Worm (Caenorhabditis elegans) whole organism, mixed stage, embryonic: Measurements from ENCODE around the gene kqt-2.

Experiments
- M03D4.4 ChIP-seq: sonication (generic microtip); optimal IDR thresholded peaks from 2 replicates; lab custom pipeline; 2017; ENCODE audit warnings: mild to moderate bottlenecking, missing genetic modification characterization, missing compliant biosample characterization
- bed-3 ChIP-seq: fragments of 200-800 bp; sonication (Bioruptor generic); optimal IDR thresholded peaks from 3 replicates; lab custom pipeline; 2018; ENCODE audit warnings: mild to moderate bottlenecking, missing genetic modification characterization, moderate library complexity, missing compliant biosample characterization
- blmp-1 ChIP-seq: fragments of 150-350 bp; optimal IDR thresholded peaks from 2 replicates; lab custom pipeline; 2014; ENCODE audit warnings: missing biosample characterization, missing genetic modification characterization
- ceh-39 ChIP-seq: fragments of 150-350 bp; optimal IDR thresholded peaks from 2 replicates; lab custom pipeline; 2014; ENCODE audit warnings: missing biosample characterization, missing genetic modification characterization
- ceh-43 ChIP-seq: fragments of 200-800 bp; sonication (Bioruptor generic); optimal IDR thresholded peaks from 2 replicates; lab custom pipeline; 2018; ENCODE audit warnings: mild to moderate bottlenecking, missing genetic modification characterization, moderate library complexity, missing compliant biosample characterization
- ceh-83 ChIP-seq: fragments of 200-800 bp; sonication (Bioruptor generic); optimal IDR thresholded peaks from 2 replicates; lab custom pipeline; 2018; ENCODE audit warnings: mild to moderate bottlenecking, missing genetic modification characterization, missing compliant biosample characterization
- ces-1 ChIP-seq: fragments of 150-350 bp; optimal IDR thresholded peaks from 2 replicates; lab custom pipeline; 2014; ENCODE audit warnings: missing biosample characterization, missing genetic modification reagents, missing genetic modification characterization
- cnd-1 ChIP-seq: fragments of 200-800 bp; sonication (Bioruptor generic); optimal IDR thresholded peaks from 2 replicates; lab custom pipeline; 2018; ENCODE audit warnings: mild to moderate bottlenecking, missing genetic modification characterization, missing compliant biosample characterization
- drap-1 ChIP-seq: fragments of 200-800 bp; sonication (Bioruptor generic); optimal IDR thresholded peaks from 3 replicates; lab custom pipeline; 2018; ENCODE audit warnings: mild to moderate bottlenecking, missing genetic modification characterization, missing compliant biosample characterization
- elt-1 ChIP-seq: sonication (generic microtip); optimal IDR thresholded peaks from 2 replicates; lab custom pipeline; 2017; ENCODE audit warnings: missing genetic modification characterization, mild to moderate bottlenecking, missing compliant biosample characterization, antibody characterized with exemption, moderate library complexity, borderline replicate concordance; ENCODE audit not compliant: insufficient read depth
- elt-3 ChIP-seq: fragments of 150-350 bp; optimal IDR thresholded peaks from 2 replicates; lab custom pipeline; 2014; ENCODE audit warnings: missing biosample characterization, missing genetic modification characterization
- flh-1 ChIP-seq: fragments of 200-800 bp; sonication (Bioruptor generic); optimal IDR thresholded peaks from 2 replicates; lab custom pipeline; 2018; ENCODE audit warnings: mild to moderate bottlenecking, missing genetic modification characterization, moderate library complexity, missing compliant biosample characterization
- ham-2 ChIP-seq: fragments of 200-800 bp; sonication (Bioruptor generic); optimal IDR thresholded peaks from 2 replicates; lab custom pipeline; 2018; ENCODE audit warnings: mild to moderate bottlenecking, missing genetic modification characterization, missing compliant biosample characterization
- hlh-1 ChIP-seq: fragments of 150-350 bp; optimal IDR thresholded peaks from 2 replicates; lab custom pipeline; 2014; ENCODE audit warnings: missing biosample characterization, missing genetic modification reagents, missing genetic modification characterization
- lsy-2 ChIP-seq: fragments of 150-350 bp; optimal IDR thresholded peaks from 2 replicates; lab custom pipeline; 2014; ENCODE audit warnings: missing biosample characterization, missing genetic modification characterization
- mab-5 ChIP-seq: fragments of 150-350 bp; optimal IDR thresholded peaks from 2 replicates; lab custom pipeline; 2014; ENCODE audit warnings: missing biosample characterization, missing genetic modification characterization
- nhr-12 ChIP-seq: fragments of 150-350 bp; optimal IDR thresholded peaks from 2 replicates; lab custom pipeline; 2014; ENCODE audit warnings: missing biosample characterization, missing genetic modification characterization
- nhr-237 ChIP-seq: fragments of 150-350 bp; optimal IDR thresholded peaks from 2 replicates; lab custom pipeline; 2014; ENCODE audit warnings: missing biosample characterization, missing genetic modification characterization
- nhr-28 ChIP-seq: fragments of 150-350 bp; optimal IDR thresholded peaks from 2 replicates; lab custom pipeline; 2014; ENCODE audit warnings: missing biosample characterization, missing genetic modification characterization
- nhr-76 ChIP-seq: sonication (generic microtip); optimal IDR thresholded peaks from 2 replicates; lab custom pipeline; 2017; ENCODE audit warnings: missing biosample characterization, missing genetic modification characterization
- pha-4 ChIP-seq: fragments of 150-350 bp; optimal IDR thresholded peaks from 2 replicates; lab custom pipeline; 2018; ENCODE audit warnings: missing biosample characterization, missing genetic modification reagents, missing genetic modification characterization
- sem-2 ChIP-seq: fragments of 200-800 bp; sonication (Bioruptor generic); optimal IDR thresholded peaks from 2 replicates; lab custom pipeline; 2018; ENCODE audit warnings: mild to moderate bottlenecking, missing genetic modification characterization, missing compliant biosample characterization
- snpc-4 ChIP-seq: fragments of 150-350 bp; optimal IDR thresholded peaks from 2 replicates; lab custom pipeline; 2014; ENCODE audit warnings: missing biosample characterization, missing genetic modification characterization
- sptf-1 ChIP-seq: sonication (generic microtip); optimal IDR thresholded peaks from 2 replicates; lab custom pipeline; 2017; ENCODE audit warnings: mild to moderate bottlenecking, missing genetic modification characterization, moderate library complexity, missing compliant biosample characterization
- unc-120 ChIP-seq: sonication (generic microtip); optimal IDR thresholded peaks from 2 replicates; lab custom pipeline; 2017; ENCODE audit warnings: missing genetic modification characterization, missing compliant biosample characterization; ENCODE audit not compliant: poor library complexity, severe bottlenecking
- unc-62 ChIP-seq: fragments of 150-350 bp; optimal IDR thresholded peaks from 2 replicates; lab custom pipeline; 2014; ENCODE audit warnings: missing biosample characterization, missing genetic modification reagents, missing genetic modification characterization
- zip-8 ChIP-seq: fragments of 150-350 bp; optimal IDR thresholded peaks from 2 replicates; lab custom pipeline; 2014; ENCODE audit warnings: missing biosample characterization, missing genetic modification characterization
- ztf-11 ChIP-seq: fragments of 150-350 bp; optimal IDR thresholded peaks from 2 replicates; lab custom pipeline; 2014; ENCODE audit warnings: missing biosample characterization, missing genetic modification characterization

kqt-2 gene

DNA sequence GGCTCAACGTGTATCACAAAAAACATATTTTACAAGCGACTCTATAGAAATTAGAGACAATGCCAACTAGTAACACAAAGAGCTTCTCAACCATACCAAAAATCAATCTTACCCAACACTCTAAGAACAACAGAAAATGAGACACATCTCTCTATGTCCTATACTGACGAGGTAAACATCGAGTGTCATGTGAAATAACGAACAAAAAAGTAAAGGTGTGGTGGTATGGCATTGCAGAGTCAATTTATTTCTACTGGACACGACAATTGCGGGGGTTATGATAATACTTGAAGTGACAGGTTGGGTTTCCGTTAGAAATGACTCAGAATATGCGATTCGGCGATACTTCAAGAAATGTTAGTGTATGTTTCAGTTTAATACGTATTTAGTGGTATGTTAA is 9.7 kb downstream of the kqt-2 start:
- TF ChIP-seq unc-62 = no peak
- TF ChIP-seq nhr-237 = no peak
- no peak for TF ChIP-seq M03D4.4
- no peak for TF ChIP-seq ceh-39 (tag; lab: Kevin White, UChicago)
- TF ChIP-seq sem-2 = no peak
- no peak for TF ChIP-seq elt-3 (tag; lab: Kevin White, UChicago)

DNA sequence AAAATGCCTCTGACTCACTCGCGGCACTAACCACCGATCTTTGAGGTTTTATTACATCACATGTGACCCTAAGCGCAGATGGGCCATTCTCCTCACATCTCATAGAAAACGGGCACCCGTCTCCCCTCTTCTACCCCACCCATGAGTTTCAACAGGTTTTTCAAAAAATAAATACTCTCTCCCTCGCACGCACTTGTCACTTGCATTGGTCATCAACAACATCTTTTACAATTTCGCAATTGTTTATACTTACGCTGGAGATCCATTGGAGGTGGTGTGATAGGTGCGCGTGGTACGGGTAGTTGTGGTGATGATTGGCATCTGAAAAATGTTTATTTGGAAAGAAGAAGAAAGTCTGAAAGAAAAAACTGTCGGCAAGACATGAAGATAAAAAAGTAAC is 10.2 kb downstream of the kqt-2 start, which contains the start of gene M60.4:
Gene M60.4 (minus strand): TSS at position 321 of the 400 bp plus-strand sequence.
- no peak for TF ChIP-seq bed-3
- peak; percentile 54 for TF ChIP-seq unc-62
- no peak for TF ChIP-seq ceh-43 (GFP tag; lab: Kevin White, UChicago)
- no peak for TF ChIP-seq sptf-1 (tag; lab: Kevin White, UChicago)
- TF ChIP-seq ham-2 (GFP tag; lab: Kevin White, UChicago) = no peak

DNA sequence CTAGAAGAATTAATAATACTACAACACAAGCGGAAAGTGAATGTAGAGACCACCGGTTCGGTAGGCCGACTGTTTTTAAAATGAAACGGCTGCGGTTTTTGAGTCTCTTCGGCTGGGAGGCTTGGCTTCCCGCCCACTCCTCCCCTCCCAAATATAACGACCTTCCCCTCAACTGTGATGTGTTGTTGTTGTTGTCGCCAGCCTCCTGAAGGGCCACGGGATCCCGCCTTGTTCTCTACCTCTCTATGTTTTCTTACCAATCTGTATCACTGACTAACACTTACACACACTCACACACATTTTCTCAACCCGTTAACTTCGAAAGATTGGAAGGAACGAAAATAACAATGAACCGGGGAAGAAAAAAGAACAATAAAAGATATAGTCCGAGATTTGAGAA is 12.6 kb downstream of the kqt-2 start:
- no peak for TF ChIP-seq unc-120 (tag; lab: Kevin White, UChicago)
- no peak for TF ChIP-seq elt-1
- TF ChIP-seq sptf-1 (tag; lab: Kevin White, UChicago) = no peak
- TF ChIP-seq bed-3 = no peak
- no peak for TF ChIP-seq nhr-12 (tag; lab: Kevin White, UChicago)
- TF ChIP-seq nhr-76 (tag; lab: Kevin White, UChicago) = no peak
- TF ChIP-seq nhr-28 (tag; lab: Kevin White, UChicago) = no peak
- TF ChIP-seq elt-3 (tag; lab: Kevin White, UChicago) = no peak
- TF ChIP-seq, all 35 proteins: peak for 0

DNA sequence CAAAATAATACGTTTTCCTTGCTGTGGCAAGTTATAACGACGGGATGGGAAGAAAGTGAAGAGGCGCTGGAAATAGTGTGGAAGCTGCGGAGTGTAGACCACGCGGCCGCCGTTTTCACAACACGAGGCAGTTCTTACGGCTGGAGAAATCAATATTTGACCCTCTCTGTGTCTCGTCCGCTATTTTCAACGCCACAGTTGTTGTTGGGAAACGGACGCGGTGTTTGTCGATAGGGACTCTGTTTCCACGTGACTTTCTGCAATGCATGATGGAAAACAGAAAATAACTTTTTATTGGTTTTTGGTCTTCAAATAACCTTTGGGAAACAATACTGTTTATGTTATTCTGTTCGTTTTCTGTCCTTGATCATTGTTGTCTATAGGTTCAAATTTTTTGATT is 14.3 kb downstream of the kqt-2 start, which contains the start of gene K02A6.3:
Gene K02A6.3 (minus strand): TSS at position 74 of the 400 bp plus-strand sequence.
- TF ChIP-seq zip-8 (tag; lab: Kevin White, UChicago) = no peak
- no peak for TF ChIP-seq ceh-39 (tag; lab: Kevin White, UChicago)
- TF ChIP-seq pha-4 = peak; percentile 57
- peak; percentile 48 for TF ChIP-seq ces-1 (GFP tag; lab: Kevin White, UChicago)
- TF ChIP-seq cnd-1 (tag; lab: Kevin White, UChicago) = peak; percentile 2
- no peak for TF ChIP-seq M03D4.4
- TF ChIP-seq ham-2 (GFP tag; lab: Kevin White, UChicago) = peak; percentile 4
- TF ChIP-seq hlh-1 (tag; lab: Kevin White, UChicago) = peak; percentile 81
- TF ChIP-seq blmp-1 = peak; percentile 56
- peak; percentile 6 for TF ChIP-seq drap-1 (GFP tag; lab: Kevin White, UChicago)
- TF ChIP-seq unc-62 = peak; percentile 16
- no peak for TF ChIP-seq lsy-2
- peak; percentile 53 for TF ChIP-seq unc-120 (tag; lab: Kevin White, UChicago)
- TF ChIP-seq nhr-237 = peak; percentile 44

DNA sequence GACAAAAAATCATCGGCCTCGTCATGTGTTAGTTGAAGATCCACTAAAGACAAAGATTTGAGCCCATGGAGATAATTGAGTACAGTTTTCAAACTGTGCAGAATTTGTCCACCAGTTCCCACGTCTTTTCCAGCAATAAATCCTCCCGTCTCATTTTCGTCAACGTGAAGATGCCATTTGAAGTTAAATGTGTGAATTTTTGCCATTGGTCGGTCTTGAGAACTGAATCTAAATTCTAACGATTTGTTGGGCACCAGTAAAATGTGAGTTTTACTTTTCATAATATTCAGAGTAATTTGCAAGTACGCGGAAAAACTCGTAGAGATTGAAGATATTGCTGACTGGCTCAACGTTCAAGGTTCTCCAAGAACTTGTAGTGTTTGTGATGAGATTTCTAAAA is 15.6 kb downstream of the kqt-2 start:
- TF ChIP-seq pha-4 (no peak), lsy-2 (no peak), cnd-1 (tag; lab: Kevin White, UChicago) (no peak), snpc-4 (no peak), drap-1 (GFP tag; lab: Kevin White, UChicago) (no peak), mab-5 (tag; lab: Kevin White, UChicago) (no peak), ceh-83 (no peak), elt-1 (no peak), zip-8 (tag; lab: Kevin White, UChicago) (no peak), blmp-1 (no peak), flh-1 (no peak), ztf-11 (tag; lab: Kevin White, UChicago) (no peak), unc-120 (tag; lab: Kevin White, UChicago) (no peak)
- TF ChIP-seq, all 35 proteins: peak for 0

DNA sequence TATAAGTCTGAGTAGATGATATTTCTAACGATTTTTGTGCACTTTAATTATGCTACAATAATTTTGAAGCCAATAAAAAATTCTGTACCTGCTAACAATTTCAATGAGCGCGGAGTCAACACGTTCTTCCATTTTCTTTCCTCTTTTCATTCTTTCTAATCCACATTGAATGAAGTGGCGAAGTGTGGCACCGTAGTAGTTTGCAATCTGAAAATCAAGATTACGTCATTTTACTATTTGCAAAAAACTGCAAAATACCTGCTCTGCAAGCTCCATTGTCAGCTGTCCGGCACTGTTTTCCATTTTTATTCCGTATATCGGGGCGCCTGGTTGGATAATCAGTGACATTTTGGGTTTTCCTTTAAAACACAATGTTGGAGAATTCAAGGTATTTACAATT is 16.9 kb downstream of the kqt-2 start:
- TF ChIP-seq sem-2 (no peak), M03D4.4 (no peak), zip-8 (tag; lab: Kevin White, UChicago) (peak; percentile 37)

DNA sequence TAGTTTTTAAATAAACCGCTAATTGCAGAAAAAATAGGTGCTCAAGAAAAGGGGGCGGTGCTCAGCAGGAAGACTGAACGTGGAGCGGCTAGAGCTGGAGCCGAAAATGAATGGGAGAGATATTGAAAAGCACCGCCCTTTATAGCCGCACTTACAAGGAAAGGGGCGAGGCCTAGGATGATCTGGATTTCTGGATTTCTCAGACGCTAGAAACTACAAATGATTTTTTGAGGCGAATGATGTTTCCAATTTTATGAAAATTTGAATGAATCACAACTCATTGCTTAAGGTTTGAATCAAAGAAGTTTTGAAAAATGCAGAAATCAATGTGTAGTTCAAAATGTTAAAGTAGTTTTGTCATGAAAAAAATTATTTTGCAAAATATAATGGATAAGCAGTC is 21.3 kb downstream of the kqt-2 start, which contains the start of gene K02A6.2:
Gene K02A6.2 (minus strand): TSS at position 101 of the 400 bp plus-strand sequence.
- TF ChIP-seq unc-62 = no peak
- no peak for TF ChIP-seq nhr-237
- TF ChIP-seq hlh-1 (tag; lab: Kevin White, UChicago) = no peak
